Worm (Caenorhabditis elegans) whole organism, L4 larva: ENCODE data around the gene C24D10.2.

ENCODE experiments used
- D1046.2 ChIP-seq: fragments of 200-800 bp; sonication (Bioruptor generic); IDR thresholded peaks from 2 replicates; pipeline ENCODE4 v1.3.6; 2022; ENCODE audit warnings: missing genetic modification characterization, missing compliant biosample characterization
- F10B5.3 ChIP-seq: sonication (generic microtip); optimal IDR thresholded peaks from 2 replicates; lab custom pipeline; 2016; ENCODE audit warnings: mild to moderate bottlenecking, missing genetic modification characterization, missing compliant biosample characterization
- T26A8.4 ChIP-seq: fragments of 200-800 bp; sonication (Bioruptor generic); IDR thresholded peaks from 2 replicates; pipeline ENCODE4 v1.3.6; 2022; ENCODE audit warnings: missing genetic modification characterization, missing compliant biosample characterization
- Y48G9A.11 ChIP-seq: fragments of 200-800 bp; sonication (Bioruptor generic); IDR thresholded peaks from 2 replicates; pipeline ENCODE4 v1.3.6; 2022; ENCODE audit warnings: missing genetic modification reagents, missing genetic modification characterization, missing compliant biosample characterization
- ZK337.2 ChIP-seq: fragments of 200-800 bp; sonication (Bioruptor generic); IDR thresholded peaks from 2 replicates; pipeline ENCODE4 v1.3.6; 2022; ENCODE audit warnings: missing genetic modification reagents, missing genetic modification characterization, missing compliant biosample characterization
- aha-1 ChIP-seq: fragments of 150-350 bp; peaks from one replicate; lab custom pipeline; 2014; ENCODE audit warnings: missing biosample characterization, missing genetic modification characterization
- aly-2 ChIP-seq: sonication (generic microtip); optimal IDR thresholded peaks from 2 replicates; lab custom pipeline; 2018; ENCODE audit warnings: missing biosample characterization, missing genetic modification characterization
- attf-4 ChIP-seq: sonication (generic microtip); optimal IDR thresholded peaks from 3 replicates; lab custom pipeline; 2017; ENCODE audit warnings: missing biosample characterization, missing genetic modification characterization
- ceh-44 ChIP-seq: fragments of 200-800 bp; sonication (Bioruptor generic); IDR thresholded peaks from 2 replicates; pipeline ENCODE4 v1.3.6; 2022; ENCODE audit warnings: missing genetic modification reagents, missing genetic modification characterization, missing compliant biosample characterization
- ces-1 ChIP-seq: fragments of 150-350 bp; sonication (generic microtip); optimal IDR thresholded peaks from 4 replicates; lab custom pipeline; 2014; ENCODE audit warnings: missing biosample characterization, missing genetic modification reagents, missing genetic modification characterization
- cey-2 ChIP-seq: sonication (generic microtip); optimal IDR thresholded peaks from 3 replicates; lab custom pipeline; 2017; ENCODE audit warnings: missing genetic modification characterization, mild to moderate bottlenecking, missing compliant biosample characterization, antibody characterized with exemption, borderline replicate concordance; ENCODE audit not compliant: insufficient read depth
- ctbp-1 ChIP-seq: fragments of 200-800 bp; sonication (Bioruptor generic); IDR thresholded peaks from 2 replicates; pipeline ENCODE4 v1.3.6; 2022; ENCODE audit warnings: missing genetic modification reagents, missing genetic modification characterization, missing compliant biosample characterization
- daf-8 ChIP-seq: fragments of 200-800 bp; sonication (Bioruptor generic); IDR thresholded peaks from 2 replicates; pipeline ENCODE4 v1.3.6; 2022; ENCODE audit warnings: missing genetic modification characterization, missing compliant biosample characterization
- dmd-6 ChIP-seq: fragments of 200-800 bp; sonication (Bioruptor generic); IDR thresholded peaks from 2 replicates; pipeline ENCODE4 v1.3.6; 2022; ENCODE audit warnings: missing genetic modification reagents, missing genetic modification characterization, missing compliant biosample characterization
- dmd-9 ChIP-seq: fragments of 200-800 bp; sonication (Bioruptor generic); IDR thresholded peaks from 2 replicates; pipeline ENCODE4 v1.3.6; 2022; ENCODE audit warnings: missing genetic modification reagents, missing genetic modification characterization, missing compliant biosample characterization
- egl-43 ChIP-seq: fragments of 200-800 bp; sonication (Bioruptor generic); IDR thresholded peaks from 2 replicates; pipeline ENCODE4 v1.3.6; 2022; ENCODE audit warnings: missing genetic modification reagents, missing genetic modification characterization, missing compliant biosample characterization
- fkh-10 ChIP-seq: fragments of 150-350 bp; optimal IDR thresholded peaks from 2 replicates; lab custom pipeline; 2014; ENCODE audit warnings: missing biosample characterization, missing genetic modification reagents, missing genetic modification characterization
- fos-1 ChIP-seq: fragments of 150-350 bp; optimal IDR thresholded peaks from 2 replicates; lab custom pipeline; 2014; ENCODE audit warnings: missing biosample characterization, missing genetic modification characterization
- hif-1 ChIP-seq, 2 experiments: sonication (generic microtip); optimal IDR thresholded peaks; 2 replicates each; lab custom pipeline; 2016 to 2017; ENCODE audit warnings: missing compliant biosample characterization in 2 of 2, missing genetic modification characterization in 2 of 2, missing genetic modification reagents in 2 of 2, missing genotype in 2 of 2, mild to moderate bottlenecking in 1 of 2
- hmg-1.1 ChIP-seq: fragments of 200-800 bp; sonication (Bioruptor generic); IDR thresholded peaks from 2 replicates; pipeline ENCODE4 v1.3.6; 2022; ENCODE audit warnings: missing genetic modification reagents, missing genetic modification characterization, missing compliant biosample characterization
- lim-7 ChIP-seq: fragments of 200-800 bp; sonication (Bioruptor generic); IDR thresholded peaks from 2 replicates; pipeline ENCODE4 v1.3.6; 2022; ENCODE audit warnings: missing genetic modification characterization, missing compliant biosample characterization
- lin-38 ChIP-seq: fragments of 200-800 bp; sonication (Bioruptor generic); IDR thresholded peaks from 2 replicates; pipeline ENCODE4 v1.3.6; 2022; ENCODE audit warnings: missing genetic modification reagents, missing genetic modification characterization, missing compliant biosample characterization
- lin-39 ChIP-seq: fragments of 150-350 bp; optimal IDR thresholded peaks from 2 replicates; lab custom pipeline; 2014; ENCODE audit warnings: missing biosample characterization, missing genetic modification reagents, missing genetic modification characterization
- lir-3 ChIP-seq: sonication (generic microtip); optimal IDR thresholded peaks from 2 replicates; lab custom pipeline; 2016; ENCODE audit warnings: mild to moderate bottlenecking, missing genetic modification characterization, missing compliant biosample characterization
- lsy-2 ChIP-seq, 2 experiments: fragments of 150-350 bp in 1 of 2; sonication (generic microtip) in 1 of 2; optimal IDR thresholded peaks; 2 replicates each; lab custom pipeline; 2014 to 2017; ENCODE audit warnings: missing biosample characterization in 2 of 2, missing genetic modification characterization in 2 of 2
- madf-5 ChIP-seq, 2 experiments: fragments of 200-800 bp; sonication (Bioruptor generic); IDR thresholded peaks; 2 replicates each; pipeline ENCODE4 v1.3.6; 2022; ENCODE audit warnings: missing compliant biosample characterization in 2 of 2, missing genetic modification characterization in 2 of 2
- mdt-29 ChIP-seq: fragments of 200-800 bp; sonication (Bioruptor generic); IDR thresholded peaks from 2 replicates; pipeline ENCODE4 v1.3.6; 2022; ENCODE audit warnings: missing genetic modification reagents, missing genetic modification characterization, missing compliant biosample characterization
- mes-2 ChIP-seq: sonication (generic microtip); optimal IDR thresholded peaks from 2 replicates; lab custom pipeline; 2016; ENCODE audit warnings: missing genotype, mild to moderate bottlenecking, missing genetic modification characterization, missing compliant biosample characterization; ENCODE audit not compliant: poor library complexity, severe bottlenecking
- mxl-3 ChIP-seq: fragments of 200-800 bp; sonication (Bioruptor generic); optimal IDR thresholded peaks from 2 replicates; lab custom pipeline; 2018; ENCODE audit warnings: mild to moderate bottlenecking, missing genetic modification characterization, missing compliant biosample characterization
- nhr-237 ChIP-seq: sonication (generic microtip); optimal IDR thresholded peaks from 2 replicates; lab custom pipeline; 2017; ENCODE audit warnings: missing biosample characterization, missing genetic modification characterization
- nhr-25 ChIP-seq: sonication (generic microtip); optimal IDR thresholded peaks from 2 replicates; lab custom pipeline; 2017; ENCODE audit warnings: missing genetic modification characterization, mild to moderate bottlenecking, missing compliant biosample characterization, antibody characterized with exemption, moderate library complexity, borderline replicate concordance; ENCODE audit not compliant: insufficient read depth
- nhr-41 ChIP-seq: fragments of 200-800 bp; sonication (Bioruptor generic); IDR thresholded peaks from 2 replicates; pipeline ENCODE4 v1.3.6; 2022; ENCODE audit warnings: missing genetic modification reagents, missing genetic modification characterization, missing compliant biosample characterization
- php-3 ChIP-seq: fragments of 200-800 bp; sonication (Bioruptor generic); IDR thresholded peaks from 2 replicates; pipeline ENCODE4 v1.3.6; 2022; ENCODE audit warnings: missing genetic modification reagents, missing genetic modification characterization, missing compliant biosample characterization
- tag-97 ChIP-seq: fragments of 200-800 bp; sonication (Bioruptor generic); IDR thresholded peaks from 2 replicates; pipeline ENCODE4 v1.3.6; 2022; ENCODE audit warnings: missing genetic modification characterization, missing compliant biosample characterization
- tra-1 ChIP-seq: fragments of 200-800 bp; sonication (Bioruptor generic); IDR thresholded peaks from 2 replicates; pipeline ENCODE4 v1.3.6; 2022; ENCODE audit warnings: missing genetic modification reagents, missing genetic modification characterization, missing compliant biosample characterization
- unc-39 ChIP-seq: sonication (generic microtip); optimal IDR thresholded peaks from 2 replicates; lab custom pipeline; 2017; ENCODE audit warnings: missing biosample characterization, missing genetic modification characterization
- unc-62 ChIP-seq, 3 experiments: fragments of 150-350 bp in 1 of 3; sonication (generic microtip); optimal IDR thresholded peaks in 2 of 3; peaks in 1 of 3; 1 replicate in 1 of 3; 2 replicates in 2 of 3; lab custom pipeline; 2014 to 2017; ENCODE audit warnings: missing biosample characterization in 3 of 3, missing genetic modification characterization in 3 of 3, missing genetic modification reagents in 3 of 3, missing genotype in 1 of 3
- zfp-3 ChIP-seq: fragments of 200-800 bp; sonication (Bioruptor generic); conservative IDR thresholded peaks from 2 replicates; pipeline ENCODE4 v1.3.6; 2022; ENCODE audit warnings: missing genetic modification reagents, missing genetic modification characterization, missing compliant biosample characterization

C24D10.2 gene

ce11 chrIV:5137809-5138208 lies 25.3 kb upstream of the C24D10.2 start:
- TF ChIP-seq cey-2 (no peak), fos-1 (tag; lab: Kevin White, UChicago) (no peak), F10B5.3 (no peak), mes-2 (tag; lab: Kevin White, UChicago) (no peak), nhr-41 (no peak), unc-39 (no peak), fkh-10 (peak; percentile 95), ceh-44 (no peak), daf-8 (GFP tag; lab: Robert Waterston, UW) (no peak), lin-38 (GFP tag; lab: Robert Waterston, UW) (no peak), hmg-1.1 (GFP tag; lab: Robert Waterston, UW) (no peak), nhr-237 (tag; lab: Kevin White, UChicago) (no peak), ctbp-1 (0 out of 2 replicates have a peak, but pooled peaks have one; percentile 59), mxl-3 (GFP tag; lab: Kevin White, UChicago) (no peak), hif-1 (tag; optimal IDR thresholded peaks at IDR 0.05; lab: Kevin White, UChicago) (no peak), tag-97 (no peak), madf-5 (GFP tag; IDR thresholded peaks at IDR 0.05; lab: Robert Waterston, UW) (no peak), dmd-6 (GFP tag; lab: Robert Waterston, UW) (no peak), ZK337.2 (GFP tag; lab: Robert Waterston, UW) (no peak), ces-1 (GFP tag; lab: Kevin White, UChicago) (peak; percentile 62), Y48G9A.11 (GFP tag; lab: Robert Waterston, UW) (no peak), aly-2 (tag; lab: Kevin White, UChicago) (no peak), lim-7 (GFP tag; lab: Robert Waterston, UW) (no peak), nhr-25 (tag; lab: Kevin White, UChicago) (no peak), egl-43 (GFP tag; lab: Robert Waterston, UW) (no peak), attf-4 (no peak), lsy-2 (tag; optimal IDR thresholded peaks at IDR 0.05; lab: Kevin White, UChicago) (peak in 1 of 2 experiments; percentile 24), dmd-9 (GFP tag; lab: Robert Waterston, UW) (no peak), zfp-3 (GFP tag; lab: Robert Waterston, UW) (no peak)

- TF ChIP-seq tra-1 (GFP tag; lab: Robert Waterston, UW) (no peak), ces-1 (GFP tag; lab: Kevin White, UChicago) (peak; percentile 63), ctbp-1 (0 out of 2 replicates have a peak, but pooled peaks have one; percentile 22), lsy-2 (tag; optimal IDR thresholded peaks at IDR 0.05; lab: Kevin White, UChicago) (peak in 1 of 2 experiments; percentile 14), fkh-10 (peak; percentile 51)
Measured at ce11 chrIV:5139189-5139588, 23.9 kb upstream of the C24D10.2 start.

ce11 chrIV:5139972-5140371 lies 23.2 kb upstream of the C24D10.2 start:
- TF ChIP-seq lin-39 (tag; lab: Kevin White, UChicago) (no peak), fos-1 (tag; lab: Kevin White, UChicago) (no peak), unc-62 (GFP tag; optimal IDR thresholded peaks at IDR 0.05 in 1 of 2; lab: Kevin White, UChicago) (peak in 1 of 2 experiments; percentile 87), unc-62 (tag; optimal IDR thresholded peaks at IDR 0.05; lab: Kevin White, UChicago) (no peak), D1046.2 (no peak), lir-3 (tag; lab: Kevin White, UChicago) (no peak), mdt-29 (no peak), aha-1 (peak; percentile 40), dmd-6 (GFP tag; lab: Robert Waterston, UW) (no peak), php-3 (GFP tag; lab: Robert Waterston, UW) (no peak), T26A8.4 (no peak)
- TF ChIP-seq, all 104 proteins: peak for 2
